Fruit fly (Drosophila melanogaster): ENCODE data around the gene CG5707.

The CG5707 gene

DNA sequence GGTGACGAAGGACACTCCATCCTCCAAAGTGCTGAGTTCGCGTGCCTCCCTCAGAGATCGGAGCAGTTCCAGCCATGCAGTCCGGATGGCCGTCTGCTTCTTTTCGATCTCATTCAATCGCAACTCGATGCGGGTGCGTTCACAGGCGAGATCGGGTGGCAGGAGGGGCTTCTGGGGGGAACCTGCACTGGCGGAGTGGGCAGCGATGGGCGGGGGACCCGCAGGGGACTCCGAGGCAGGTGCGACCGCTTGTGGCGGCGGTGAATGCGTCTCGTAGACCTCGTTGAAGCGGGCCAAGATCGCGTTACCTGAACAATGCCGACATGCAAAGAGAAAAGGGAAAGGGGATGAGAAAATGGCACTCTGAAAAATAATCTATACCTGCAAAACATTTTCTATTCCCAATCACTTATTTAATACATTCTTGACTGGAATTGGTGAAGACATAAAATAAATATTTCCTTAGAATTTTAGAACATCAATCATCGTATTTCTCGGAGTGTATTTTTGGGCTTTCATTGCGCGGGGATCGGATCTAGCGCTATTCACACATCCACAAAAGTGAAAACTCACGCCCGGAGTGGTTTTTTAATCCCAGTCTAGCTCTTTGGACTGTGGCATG, 33.2 kb downstream of the CG5707 start (continued):
- peak; percentile 38 for TF ChIP-seq CG2202 (tag; optimal IDR thresholded peaks at IDR 0.05)
- peak; percentile 42 for TF ChIP-seq CG12219 (GFP tag; optimal IDR thresholded peaks at IDR 0.05)
- TF ChIP-seq ATbp (GFP tag; optimal IDR thresholded peaks at IDR 0.05) = peak; percentile 67
- TF ChIP-seq CG11247 (GFP tag; IDR thresholded peaks at IDR 0.05) = no peak
- no peak for TF ChIP-seq luna (GFP tag; optimal IDR thresholded peaks at IDR 0.05)
- TF ChIP-seq CG2712 (tag; optimal IDR thresholded peaks at IDR 0.05) = peak; percentile 83
- no peak for TF ChIP-seq CG34376 (GFP tag; optimal IDR thresholded peaks at IDR 0.05)
- peak; percentile 53 for TF ChIP-seq CG10267 (tag; optimal IDR thresholded peaks at IDR 0.05)
- TF ChIP-seq ham (GFP tag; IDR thresholded peaks at IDR 0.05) = no peak
- TF ChIP-seq kni (GFP tag; optimal IDR thresholded peaks at IDR 0.05) = peak; percentile 75
- no peak for TF ChIP-seq CG9876 (GFP tag; optimal IDR thresholded peaks at IDR 0.05)
- peak; percentile 36 for TF ChIP-seq zen (tag; optimal IDR thresholded peaks at IDR 0.05)
- no peak for TF ChIP-seq Oaz (GFP tag; IDR thresholded peaks at IDR 0.05)
- peak; percentile 3 for TF ChIP-seq CG18764 (GFP tag; optimal IDR thresholded peaks at IDR 0.05)

DNA sequence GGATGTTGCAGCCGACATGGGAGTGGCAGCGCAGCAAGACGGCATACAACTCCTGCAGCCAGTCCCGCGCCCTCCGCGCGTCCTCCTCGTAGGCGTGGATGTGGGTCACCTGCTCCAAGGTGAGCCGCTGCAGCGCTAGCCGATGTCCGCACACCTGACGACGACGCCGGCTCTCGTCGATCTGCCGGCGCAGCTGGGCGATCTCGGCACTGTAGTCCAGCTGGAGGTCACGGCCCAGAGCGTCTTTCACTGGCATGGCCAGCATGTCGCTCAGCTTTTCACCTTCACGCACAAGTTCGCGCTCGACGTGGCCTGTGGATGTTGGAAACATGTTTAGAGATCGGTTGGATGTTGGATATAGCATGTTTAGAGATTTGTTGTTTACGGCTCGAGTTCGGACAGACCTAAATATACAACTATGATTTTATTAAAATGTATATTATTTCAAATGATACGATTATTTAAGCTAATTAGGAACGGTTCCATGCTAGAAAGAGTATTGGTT, 34.5 kb downstream of the CG5707 start:
- TF ChIP-seq HHEX (GFP tag; optimal IDR thresholded peaks at IDR 0.05) (no peak), ttk (GFP tag; IDR thresholded peaks at IDR 0.05) (no peak), CG18476 (GFP tag; optimal IDR thresholded peaks at IDR 0.05) (no peak), CG15696 (tag; optimal IDR thresholded peaks at IDR 0.05) (no peak), shn (GFP tag; optimal IDR thresholded peaks at IDR 0.05) (no peak), CG4730 (GFP tag; IDR thresholded peaks at IDR 0.05) (no peak), Doc3 (GFP tag; IDR thresholded peaks at IDR 0.05; ENCODE audit: partially characterized antibody) (no peak), CG7556 (GFP tag; optimal IDR thresholded peaks at IDR 0.05) (no peak), Hr78 (GFP tag; optimal IDR thresholded peaks at IDR 0.05) (peak in 1 of 2 experiments; percentile 76), Bgb (GFP tag; IDR thresholded peaks at IDR 0.05; ENCODE audit: partially characterized antibody) (no peak), TFAM (GFP tag; optimal IDR thresholded peaks at IDR 0.05) (no peak), eyg (GFP tag; optimal IDR thresholded peaks at IDR 0.05) (no peak), NC2α (GFP tag; optimal IDR thresholded peaks at IDR 0.05) (no peak), lov (optimal IDR thresholded peaks at IDR 0.05) (no peak), lov (GFP tag; IDR thresholded peaks at IDR 0.05) (no peak), ara (GFP tag; IDR thresholded peaks at IDR 0.05) (no peak), CG16779 (GFP tag; IDR thresholded peaks at IDR 0.05) (no peak), cad (GFP tag; optimal IDR thresholded peaks at IDR 0.05) (no peak), CG8388 (GFP tag; optimal IDR thresholded peaks at IDR 0.05) (no peak), zfh1 (GFP tag; IDR thresholded peaks at IDR 0.05) (no peak), CG15514 (GFP tag; optimal IDR thresholded peaks at IDR 0.05) (no peak), sr (GFP tag; IDR thresholded peaks at IDR 0.05) (no peak), inv (GFP tag; IDR thresholded peaks at IDR 0.05; ENCODE audit: partially characterized antibody) (no peak), CG2202 (tag; optimal IDR thresholded peaks at IDR 0.05) (no peak), CG5180 (GFP tag; optimal IDR thresholded peaks at IDR 0.05) (peak; percentile 97), trh (GFP tag; optimal IDR thresholded peaks at IDR 0.05) (no peak), CG1602 (GFP tag; optimal IDR thresholded peaks at IDR 0.05) (no peak), CoRest (tag; optimal IDR thresholded peaks at IDR 0.05) (no peak), CG32767 (GFP tag; IDR thresholded peaks at IDR 0.05) (no peak), ci (GFP tag; IDR thresholded peaks at IDR 0.05) (0 out of 3 replicates have a peak, but pooled peaks have one; percentile 42), CG3847 (GFP tag; IDR thresholded peaks at IDR 0.05) (no peak), ham (GFP tag; IDR thresholded peaks at IDR 0.05) (no peak), CG13894 (tag; optimal IDR thresholded peaks at IDR 0.05) (no peak), H2.0 (GFP tag; IDR thresholded peaks at IDR 0.05) (no peak), bigmax (GFP tag; optimal IDR thresholded peaks at IDR 0.05) (no peak), dmrt11E (tag; optimal IDR thresholded peaks at IDR 0.05) (no peak), CG10431 (GFP tag; optimal IDR thresholded peaks at IDR 0.05) (no peak)
